Worm (Caenorhabditis elegans): ENCODE data around the gene Y38E10A.1.

ce11 chrII:12535297-12535803 is 35.1 kb downstream of the Y38E10A.1 start, which contains the start of gene nimk-1:
- TF ChIP-seq ama-1 (optimal IDR thresholded peaks at IDR 0.05) = no peak
- TF ChIP-seq scrt-1 (GFP tag; IDR thresholded peaks at IDR 0.05) = no peak
- TF ChIP-seq F13C5.2 (tag; optimal IDR thresholded peaks at IDR 0.05) = no peak
- TF ChIP-seq aly-1 (tag; optimal IDR thresholded peaks at IDR 0.05) = no peak
- TF ChIP-seq hnd-1 (tag; optimal IDR thresholded peaks at IDR 0.05) = no peak
- no peak for TF ChIP-seq sea-1 (GFP tag; conservative IDR thresholded peaks at IDR 0.05)
- no peak for TF ChIP-seq flt-1 (GFP tag; IDR thresholded peaks at IDR 0.05)

Data from whole organism, early embryonic.